Worm (Caenorhabditis elegans): ENCODE results near the gene sek-1.

DNA sequence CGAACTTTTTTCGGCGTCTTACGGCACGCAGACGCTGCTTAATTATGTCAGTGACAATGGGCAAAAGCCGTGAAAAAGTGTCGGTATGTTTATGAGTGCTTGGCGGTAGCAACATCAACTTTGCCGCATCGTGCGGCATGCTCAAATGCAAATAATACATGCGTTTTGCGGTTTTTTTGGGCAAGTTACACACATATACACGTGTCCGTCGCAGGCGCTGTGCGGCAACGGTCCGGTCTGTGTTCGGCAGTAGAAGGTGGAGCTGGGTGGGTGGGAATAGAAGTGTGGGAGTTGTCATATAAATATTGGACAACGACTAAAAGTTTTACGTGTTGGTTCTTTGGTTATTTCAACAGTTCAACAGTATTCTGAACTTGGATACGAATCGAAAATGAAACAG is 25.7 kb downstream of the sek-1 start, which contains the start of gene idpp-11:
- TF ChIP-seq unc-62 (GFP tag; optimal IDR thresholded peaks at IDR 0.05) (no peak), elt-3 (tag; optimal IDR thresholded peaks at IDR 0.05) (no peak), nhr-76 (tag; optimal IDR thresholded peaks at IDR 0.05) (no peak), lin-13 (tag; optimal IDR thresholded peaks at IDR 0.05) (no peak), nhr-237 (tag; optimal IDR thresholded peaks at IDR 0.05) (no peak), snpc-4 (tag; optimal IDR thresholded peaks at IDR 0.05) (no peak), ztf-11 (tag; optimal IDR thresholded peaks at IDR 0.05) (no peak)

Measured in whole organism, mixed stage, embryonic.